Worm (Caenorhabditis elegans) whole organism, young adult: ENCODE data around the gene msrp-6.

Experiments
- K12H6.12 ChIP-seq: fragments of 200-800 bp; sonication (Bioruptor generic); optimal IDR thresholded peaks from 2 replicates; lab custom pipeline; 2018; ENCODE audit warnings: mild to moderate bottlenecking, missing genetic modification characterization, missing compliant biosample characterization
- atf-7 ChIP-seq: sonication (generic microtip); optimal IDR thresholded peaks from 2 replicates; lab custom pipeline; 2017; ENCODE audit warnings: mild to moderate bottlenecking, missing genetic modification characterization, missing compliant biosample characterization
- dox-1 ChIP-seq: fragments of 200-800 bp; sonication (Bioruptor generic); IDR thresholded peaks from 2 replicates; pipeline ENCODE4 v1.3.6; 2022; ENCODE audit warnings: missing genetic modification reagents, missing genetic modification characterization, missing compliant biosample characterization
- hmg-1.2 ChIP-seq: fragments of 200-800 bp; sonication (Bioruptor generic); IDR thresholded peaks from 2 replicates; pipeline ENCODE4 v1.3.6; 2022; ENCODE audit warnings: missing genetic modification reagents, missing genetic modification characterization, missing compliant biosample characterization
- hsf-1 ChIP-seq: fragments of 200-800 bp; sonication (Bioruptor generic); IDR thresholded peaks from 2 replicates; pipeline ENCODE4 v1.3.6; 2022; ENCODE audit warnings: missing genetic modification reagents, missing genetic modification characterization, missing compliant biosample characterization
- lin-35 ChIP-seq, 3 experiments: fragments of 150-350 bp in 2 of 3; sonication (generic microtip) in 1 of 3; optimal IDR thresholded peaks; 2 replicates each; lab custom pipeline; 2014 to 2018; ENCODE audit warnings: missing biosample characterization in 3 of 3, missing genetic modification characterization in 3 of 3, missing genetic modification reagents in 3 of 3
- pha-4 ChIP-seq: fragments of 150-350 bp; sonication (generic microtip); optimal IDR thresholded peaks from 2 replicates; lab custom pipeline; 2014; ENCODE audit warnings: missing biosample characterization, missing genetic modification reagents, missing genetic modification characterization
- snpc-1.1 ChIP-seq: sonication (generic microtip); optimal IDR thresholded peaks from 2 replicates; lab custom pipeline; 2017; ENCODE audit warnings: missing genetic modification characterization, mild to moderate bottlenecking, missing compliant biosample characterization, antibody characterized with exemption, moderate library complexity, missing genotype, missing genetic modification reagents; ENCODE audit not compliant: insufficient read depth
- unc-130 ChIP-seq: sonication (generic microtip); optimal IDR thresholded peaks from 2 replicates; lab custom pipeline; 2016; ENCODE audit warnings: missing genetic modification reagents, missing genetic modification characterization, missing compliant biosample characterization

DNA sequence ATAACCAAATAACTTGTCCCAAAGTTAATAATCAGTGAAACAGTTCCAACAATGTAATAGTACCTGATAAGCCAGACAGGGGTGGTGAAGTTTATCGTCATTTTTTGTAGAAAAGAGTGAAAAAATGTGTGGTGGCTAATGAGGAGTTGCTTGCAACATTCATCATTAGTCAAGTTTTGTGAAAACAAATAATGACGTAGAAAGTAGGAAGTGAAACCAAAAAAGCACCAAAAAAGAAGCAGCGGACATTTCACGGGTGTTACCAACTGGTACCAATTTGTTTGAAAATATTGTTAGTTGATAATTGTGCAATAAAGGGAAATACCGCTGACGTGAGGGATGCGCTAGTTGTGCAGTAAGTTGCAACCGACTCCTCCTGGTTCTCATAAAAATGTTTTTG is 33.8 kb upstream of the msrp-6 start, which contains the start of gene sri-36:
- TF ChIP-seq pha-4 (tag; lab: Kevin White, UChicago) (no peak), unc-130 (no peak), hsf-1 (GFP tag; lab: Robert Waterston, UW) (no peak), lin-35 (GFP tag; optimal IDR thresholded peaks at IDR 0.05; lab: Kevin White, UChicago) (no peak), K12H6.12 (tag; lab: Kevin White, UChicago) (no peak), dox-1 (GFP tag; lab: Robert Waterston, UW) (no peak), atf-7 (tag; lab: Kevin White, UChicago) (no peak), hmg-1.2 (no peak), snpc-1.1 (tag; lab: Kevin White, UChicago) (no peak)
